Worm (Caenorhabditis elegans) whole organism, L4 larva: ENCODE measurements around the gene tsct-1.

ENCODE experiments used
- R02D3.7 ChIP-seq: fragments of 150-350 bp; sonication (generic microtip); optimal IDR thresholded peaks from 3 replicates; lab custom pipeline; 2014; ENCODE audit warnings: missing biosample characterization, missing genetic modification characterization
- zfp-2 ChIP-seq: sonication (generic microtip); optimal IDR thresholded peaks from 2 replicates; lab custom pipeline; 2016; ENCODE audit warnings: mild to moderate bottlenecking, missing genetic modification characterization, missing compliant biosample characterization
- zip-11 ChIP-seq: fragments of 200-800 bp; sonication (Bioruptor generic); IDR thresholded peaks from 2 replicates; pipeline ENCODE4 v1.3.6; 2022; ENCODE audit warnings: missing genetic modification characterization, missing compliant biosample characterization

DNA sequence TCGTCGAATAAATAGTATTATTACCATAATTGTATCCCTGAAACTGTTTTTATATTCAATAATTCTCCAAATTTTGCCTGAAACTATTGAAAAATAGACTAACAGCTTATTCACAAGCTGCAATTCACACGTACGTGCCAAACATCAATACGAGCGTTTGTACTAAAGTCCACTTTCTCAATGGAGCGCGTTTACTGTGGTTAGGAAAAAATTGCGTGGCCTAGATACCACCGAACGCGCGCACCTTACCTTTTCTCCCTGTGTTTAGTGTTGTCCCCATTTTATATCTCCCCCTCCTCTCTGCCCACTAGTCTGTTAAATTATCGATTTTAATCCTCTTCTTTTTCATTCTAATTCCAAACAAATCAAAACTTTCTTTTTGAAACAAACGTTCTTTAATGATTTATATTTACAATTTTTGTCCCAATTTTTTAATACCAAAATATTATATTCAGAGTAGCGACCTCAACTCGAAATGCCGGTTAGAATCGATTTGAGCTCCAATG is 20.4 kb downstream of the tsct-1 start, which contains the start of the genes T18D3.9 and T18D3.1:
- TF ChIP-seq zip-11 (GFP tag; lab: Robert Waterston, UW) (no peak), R02D3.7 (tag; lab: Kevin White, UChicago) (no peak), zfp-2 (tag; lab: Kevin White, UChicago) (no peak)
